Fruit fly (Drosophila melanogaster) whole organism, prepupa: Measurements from ENCODE around the gene CG2217.

Experiments
- CG10631 ChIP-seq: fragments of 200-800 bp; sonication (Bioruptor generic); optimal IDR thresholded peaks from 2 replicates; lab custom pipeline; 2016; ENCODE audit warnings: missing biosample characterization, missing genetic modification characterization
- CG10669 ChIP-seq: fragments of 200-800 bp; sonication (Bioruptor generic); optimal IDR thresholded peaks from 3 replicates; lab custom pipeline; 2018; ENCODE audit warnings: missing biosample characterization, mild to moderate bottlenecking, missing genetic modification characterization, moderate library complexity
- CG15336 ChIP-seq: fragments of 200-800 bp; sonication (Bioruptor generic); IDR thresholded peaks from 2 replicates; pipeline ENCODE4 v1.3.6; 2022; ENCODE audit warnings: missing biosample characterization, missing genetic modification characterization
- CG1621 ChIP-seq: fragments of 200-800 bp; sonication (Bioruptor generic); optimal IDR thresholded peaks from 3 replicates; lab custom pipeline; 2018; ENCODE audit warnings: missing biosample characterization, mild to moderate bottlenecking, missing genetic modification characterization
- CG3032 ChIP-seq: fragments of 200-800 bp; optimal IDR thresholded peaks from 2 replicates; lab custom pipeline; 2019; ENCODE audit warnings: missing biosample characterization, mild to moderate bottlenecking, missing genetic modification characterization, moderate library complexity
- CG32006 ChIP-seq: fragments of 200-800 bp; sonication (Bioruptor generic); optimal IDR thresholded peaks from 3 replicates; lab custom pipeline; 2017; ENCODE audit warnings: missing biosample characterization, mild to moderate bottlenecking, missing genetic modification characterization
- CG4318 ChIP-seq: fragments of 200-800 bp; sonication (Bioruptor generic); optimal IDR thresholded peaks from 3 replicates; lab custom pipeline; 2017; ENCODE audit warnings: missing biosample characterization, mild to moderate bottlenecking, missing genetic modification characterization
- CG6163 ChIP-seq: fragments of 200-800 bp; sonication (Bioruptor generic); IDR thresholded peaks from 3 replicates; pipeline ENCODE4 v1.3.6; 2022; ENCODE audit warnings: missing biosample characterization, missing genetic modification characterization
- CG6276 ChIP-seq: fragments of 200-800 bp; sonication (Bioruptor generic); optimal IDR thresholded peaks from 2 replicates; lab custom pipeline; 2017; ENCODE audit warnings: missing biosample characterization, mild to moderate bottlenecking, missing genetic modification characterization
- CG6792 ChIP-seq: fragments of 200-800 bp; sonication (Bioruptor generic); optimal IDR thresholded peaks from 3 replicates; lab custom pipeline; 2016; ENCODE audit warnings: missing biosample characterization, missing genetic modification characterization
- CG6808 ChIP-seq: fragments of 200-800 bp; sonication (Bioruptor generic); optimal IDR thresholded peaks from 3 replicates; lab custom pipeline; 2017; ENCODE audit warnings: missing biosample characterization, missing genetic modification characterization, mild to moderate bottlenecking, moderate library complexity, missing genetic modification reagents
- CG7368 ChIP-seq: fragments of 200-800 bp; sonication (Bioruptor generic); optimal IDR thresholded peaks from 3 replicates; lab custom pipeline; 2016; ENCODE audit warnings: missing biosample characterization, missing genetic modification characterization
- CG8119 ChIP-seq: fragments of 200-800 bp; sonication (Bioruptor generic); IDR thresholded peaks from 3 replicates; pipeline ENCODE4 v1.3.6; 2022; ENCODE audit warnings: missing biosample characterization, missing genetic modification characterization
- CG8319 ChIP-seq: fragments of 200-800 bp; sonication (Bioruptor generic); optimal IDR thresholded peaks from 3 replicates; lab custom pipeline; 2016; ENCODE audit warnings: missing biosample characterization, missing genetic modification characterization
- CG8632 ChIP-seq: fragments of 200-800 bp; sonication (Bioruptor generic); optimal IDR thresholded peaks from 3 replicates; lab custom pipeline; 2016; ENCODE audit warnings: missing biosample characterization, missing genetic modification characterization
- CG9139 ChIP-seq: fragments of 200-800 bp; sonication (Bioruptor generic); optimal IDR thresholded peaks from 3 replicates; lab custom pipeline; 2017; ENCODE audit warnings: missing biosample characterization, mild to moderate bottlenecking, missing genetic modification characterization
- Eip75B ChIP-seq: fragments of 200-800 bp; sonication (Bioruptor generic); optimal IDR thresholded peaks from 3 replicates; lab custom pipeline; 2016; ENCODE audit warnings: missing biosample characterization, missing genetic modification characterization
- Eip78C ChIP-seq: fragments of 200-800 bp; sonication (Bioruptor generic); peaks from one replicate; lab custom pipeline; 2016; ENCODE audit warnings: missing biosample characterization, missing genetic modification characterization
- Ets21C ChIP-seq: fragments of 200-800 bp; sonication (Bioruptor generic); optimal IDR thresholded peaks from 3 replicates; lab custom pipeline; 2016; ENCODE audit warnings: missing biosample characterization, missing genetic modification characterization
- Ets96B ChIP-seq: fragments of 200-800 bp; optimal IDR thresholded peaks from 2 replicates; lab custom pipeline; 2019; ENCODE audit warnings: missing biosample characterization, mild to moderate bottlenecking, missing genetic modification characterization, moderate library complexity
- Gug ChIP-seq: fragments of 200-800 bp; sonication (Bioruptor generic); IDR thresholded peaks from 2 replicates; pipeline ENCODE4 v1.3.6; 2022; ENCODE audit warnings: missing biosample characterization, missing genetic modification characterization
- Hr38 ChIP-seq: sonication (Bioruptor generic); optimal IDR thresholded peaks from 2 replicates; lab custom pipeline; 2016; ENCODE audit warnings: missing biosample characterization, missing genetic modification characterization
- Hr4 ChIP-seq: fragments of 200-800 bp; sonication (Bioruptor generic); optimal IDR thresholded peaks from 3 replicates; lab custom pipeline; 2016; ENCODE audit warnings: missing biosample characterization, missing genetic modification characterization
- Met ChIP-seq: fragments of 200-800 bp; sonication (Bioruptor generic); optimal IDR thresholded peaks from 3 replicates; lab custom pipeline; 2016; ENCODE audit warnings: missing biosample characterization, missing genetic modification characterization
- OdsH ChIP-seq: fragments of 200-800 bp; sonication (Bioruptor generic); optimal IDR thresholded peaks from 3 replicates; lab custom pipeline; 2016; ENCODE audit warnings: missing biosample characterization, missing genetic modification characterization
- Smox ChIP-seq: fragments of 200-800 bp; sonication (Bioruptor generic); optimal IDR thresholded peaks from 3 replicates; lab custom pipeline; 2016; ENCODE audit warnings: missing biosample characterization, missing genetic modification characterization
- Sox102F ChIP-seq: fragments of 200-800 bp; sonication (Bioruptor generic); optimal IDR thresholded peaks from 2 replicates; lab custom pipeline; 2016; ENCODE audit warnings: missing biosample characterization, mild to moderate bottlenecking, missing genetic modification characterization
- Sox15 ChIP-seq: fragments of 200-800 bp; sonication (Bioruptor generic); optimal IDR thresholded peaks from 3 replicates; lab custom pipeline; 2016; ENCODE audit warnings: missing biosample characterization, missing genetic modification characterization
- achi ChIP-seq: fragments of 200-800 bp; sonication (Bioruptor generic); optimal IDR thresholded peaks from 3 replicates; lab custom pipeline; 2016; ENCODE audit warnings: missing biosample characterization, missing genetic modification characterization
- acj6 ChIP-seq: fragments of 200-800 bp; sonication (Bioruptor generic); optimal IDR thresholded peaks from 3 replicates; lab custom pipeline; 2016; ENCODE audit warnings: missing biosample characterization, missing genetic modification characterization
- cyc ChIP-seq: fragments of 200-800 bp; sonication (Bioruptor generic); optimal IDR thresholded peaks from 3 replicates; lab custom pipeline; 2016; ENCODE audit warnings: missing biosample characterization, missing genetic modification characterization
- dac ChIP-seq: fragments of 200-800 bp; sonication (Bioruptor generic); optimal IDR thresholded peaks from 2 replicates; lab custom pipeline; 2017; ENCODE audit warnings: missing biosample characterization, mild to moderate bottlenecking, missing genetic modification characterization
- dsx ChIP-seq: fragments of 200-800 bp; optimal IDR thresholded peaks from 3 replicates; lab custom pipeline; 2019; ENCODE audit warnings: missing biosample characterization, mild to moderate bottlenecking, missing genetic modification characterization, moderate library complexity; ENCODE audit not compliant: poor library complexity, severe bottlenecking
- eg ChIP-seq: fragments of 200-800 bp; sonication (Bioruptor generic); IDR thresholded peaks from 3 replicates; pipeline ENCODE4 v1.3.6; 2022; ENCODE audit warnings: missing biosample characterization, missing genetic modification characterization
- esn ChIP-seq: fragments of 200-800 bp; sonication (Bioruptor generic); optimal IDR thresholded peaks from 2 replicates; lab custom pipeline; 2016; ENCODE audit warnings: missing biosample characterization, mild to moderate bottlenecking, missing genetic modification characterization, moderate library complexity
- fd59A ChIP-seq: fragments of 200-800 bp; sonication (Bioruptor generic); optimal IDR thresholded peaks from 2 replicates; lab custom pipeline; 2017; ENCODE audit warnings: missing biosample characterization, mild to moderate bottlenecking, missing genetic modification characterization, missing genetic modification reagents
- fd85E ChIP-seq: fragments of 200-800 bp; sonication (Bioruptor generic); optimal IDR thresholded peaks from 3 replicates; lab custom pipeline; 2016; ENCODE audit warnings: missing biosample characterization, missing genetic modification characterization
- lz ChIP-seq: fragments of 200-800 bp; sonication (Bioruptor generic); optimal IDR thresholded peaks from 3 replicates; lab custom pipeline; 2016; ENCODE audit warnings: missing biosample characterization, missing genetic modification characterization
- net ChIP-seq: fragments of 200-800 bp; sonication (Bioruptor generic); optimal IDR thresholded peaks from 3 replicates; lab custom pipeline; 2016; ENCODE audit warnings: missing biosample characterization, missing genetic modification characterization
- pdm3 ChIP-seq: fragments of 200-800 bp; sonication (Bioruptor generic); optimal IDR thresholded peaks from 3 replicates; lab custom pipeline; 2016; ENCODE audit warnings: missing biosample characterization, missing genetic modification characterization
- salr ChIP-seq, 2 experiments: fragments of 200-800 bp; sonication (Bioruptor generic); optimal IDR thresholded peaks; 3 replicates each; lab custom pipeline; 2016 to 2018; ENCODE audit warnings: missing biosample characterization in 2 of 2, missing genetic modification characterization in 2 of 2, mild to moderate bottlenecking in 1 of 2
- svp ChIP-seq: fragments of 200-800 bp; sonication (Bioruptor generic); peaks from one replicate; lab custom pipeline; 2016; ENCODE audit warnings: missing biosample characterization, missing genetic modification characterization
- topi ChIP-seq: fragments of 200-800 bp; sonication (Bioruptor generic); optimal IDR thresholded peaks from 3 replicates; lab custom pipeline; 2016; ENCODE audit warnings: missing biosample characterization, missing genetic modification characterization
- vri ChIP-seq: fragments of 200-800 bp; sonication (Bioruptor generic); optimal IDR thresholded peaks from 3 replicates; lab custom pipeline; 2016; ENCODE audit warnings: missing biosample characterization, mild to moderate bottlenecking, missing genetic modification characterization

The CG2217 gene

dm6 chr3R:30423695-30424094 is 924 bp upstream of the CG2217 start, which contains the start of the genes CG15535 and mRpS18C:
TSS of gene CG15535 (minus strand) at chr3R:30423929.
TSS of gene mRpS18C (plus strand) at chr3R:30423974.
- TF ChIP-seq lz (GFP tag; lab: Kevin White, UChicago) (peak; percentile 2), esn (peak; percentile 7), CG6163 (GFP tag; lab: Robert Waterston, UW) (0 out of 3 replicates have a peak, but pooled peaks have one; percentile 17), topi (GFP tag; lab: Kevin White, UChicago) (peak; percentile 9), svp (GFP tag; lab: Kevin White, UChicago) (no peak), fd85E (no peak), Eip78C (GFP tag; lab: Kevin White, UChicago) (peak; percentile 60)

dm6 chr3R:30419216-30419615 is 3.6 kb downstream of the CG2217 start:
- no peak for TF ChIP-seq Ets96B
- TF ChIP-seq svp (GFP tag; lab: Kevin White, UChicago): peak; percentile 83
- no peak for TF ChIP-seq fd59A (GFP tag; lab: Kevin White, UChicago)
- TF ChIP-seq CG6792 (GFP tag; lab: Kevin White, UChicago): no peak
- TF ChIP-seq acj6 (GFP tag; lab: Kevin White, UChicago): no peak

dm6 chr3R:30416765-30417274 is 6.0 kb downstream of the CG2217 start:
- TF ChIP-seq Eip75B (GFP tag; lab: Kevin White, UChicago) (no peak), Eip78C (GFP tag; lab: Kevin White, UChicago) (no peak), CG8119 (no peak), Sox102F (GFP tag; lab: Kevin White, UChicago) (no peak), esn (no peak), achi (GFP tag; lab: Kevin White, UChicago) (no peak)

- TF ChIP-seq CG6808 (GFP tag; lab: Kevin White, UChicago) (peak; percentile 35), Eip75B (GFP tag; lab: Kevin White, UChicago) (peak; percentile 49), CG6276 (GFP tag; lab: Kevin White, UChicago) (no peak), dac (no peak), OdsH (peak; percentile 52), achi (GFP tag; lab: Kevin White, UChicago) (peak; percentile 49), Ets96B (peak; percentile 40), Sox15 (peak; percentile 43), CG7368 (GFP tag; lab: Kevin White, UChicago) (peak; percentile 40), Hr4 (GFP tag; lab: Kevin White, UChicago) (peak; percentile 30), pdm3 (GFP tag; lab: Kevin White, UChicago) (peak; percentile 57), Eip78C (GFP tag; lab: Kevin White, UChicago) (peak; percentile 78), Hr38 (GFP tag; lab: Kevin White, UChicago) (no peak), Smox (peak; percentile 49), vri (GFP tag; lab: Kevin White, UChicago) (peak; percentile 33), Met (GFP tag; lab: Kevin White, UChicago) (no peak), CG15336 (GFP tag; lab: Robert Waterston, UW) (no peak), Ets21C (GFP tag; lab: Kevin White, UChicago) (peak; percentile 53), CG6792 (GFP tag; lab: Kevin White, UChicago) (peak; percentile 66), CG8632 (GFP tag; lab: Kevin White, UChicago) (peak; percentile 30), CG1621 (peak; percentile 6), CG8119 (no peak), eg (GFP tag; lab: Robert Waterston, UW) (peak; percentile 58), CG3032 (tag; lab: Kevin White, UChicago) (no peak), CG4318 (GFP tag; lab: Kevin White, UChicago) (no peak), Sox102F (GFP tag; lab: Kevin White, UChicago) (peak; percentile 56), fd85E (no peak), CG10669 (GFP tag; lab: Kevin White, UChicago) (peak; percentile 50), CG9139 (no peak), CG32006 (GFP tag; lab: Kevin White, UChicago) (no peak), net (GFP tag; lab: Kevin White, UChicago) (no peak), svp (GFP tag; lab: Kevin White, UChicago) (peak; percentile 80), cyc (GFP tag; lab: Kevin White, UChicago) (peak; percentile 70), CG10631 (GFP tag; lab: Kevin White, UChicago) (peak; percentile 22), esn (peak; percentile 70), Gug (GFP tag; lab: Robert Waterston, UW) (no peak), lz (GFP tag; lab: Kevin White, UChicago) (peak; percentile 54), salr (GFP tag; optimal IDR thresholded peaks at IDR 0.05; lab: Kevin White, UChicago) (no peak), dsx (no peak), CG8319 (GFP tag; lab: Kevin White, UChicago) (peak; percentile 20)
Measured at dm6 chr3R:30413795-30414194, 9.0 kb downstream of the CG2217 start.
